Fruit fly (Drosophila melanogaster) whole organism: Measurements from ENCODE around the gene yellow-e.

Experiments
- CG8478 ChIP-seq: fragments of >200 bp; optimal IDR thresholded peaks from 2 replicates; lab custom pipeline; 2018; ENCODE audit warnings: inconsistent platforms
- pan ChIP-seq: fragments of >200 bp; optimal IDR thresholded peaks from 2 replicates; lab custom pipeline; 2017
- psq ChIP-seq: fragments of >200 bp; optimal IDR thresholded peaks from 2 replicates; lab custom pipeline; 2017
- usp ChIP-seq: fragments of >200 bp; optimal IDR thresholded peaks from 2 replicates; lab custom pipeline; 2017; ENCODE audit warnings: missing biosample characterization, missing genetic modification characterization, mixed read lengths

DNA sequence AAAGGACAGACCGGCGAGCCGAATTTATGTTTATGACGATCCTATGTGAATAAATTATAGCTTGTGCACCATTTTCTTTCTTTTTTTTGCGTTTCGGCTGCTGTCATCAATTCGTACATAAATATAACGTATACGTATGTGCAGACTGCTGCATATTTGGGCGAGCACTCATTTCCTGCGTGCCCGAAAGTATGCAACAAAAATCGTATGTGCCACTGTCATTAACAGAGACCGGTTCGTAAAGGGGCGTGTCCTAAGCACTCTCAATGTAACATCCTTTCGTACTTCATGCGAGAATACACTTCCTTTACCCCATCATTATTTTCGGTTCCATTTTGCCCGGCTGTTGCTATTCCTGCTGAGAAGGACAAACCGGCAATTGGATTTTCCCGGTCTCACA is 55.0 kb downstream of the yellow-e start:
- TF ChIP-seq usp (GFP tag; lab: Kevin White, UChicago) (no peak), CG8478 (lab: Kevin White, UChicago) (no peak), pan (lab: Kevin White, UChicago) (no peak), psq (no peak)
